Fruit fly (Drosophila melanogaster) whole organism, wandering third instar larva: Measurements from ENCODE around the gene CG18476.

Source experiments
- CG32264 ChIP-seq: fragments of 200-800 bp; sonication (Bioruptor generic); optimal IDR thresholded peaks from 2 replicates; lab custom pipeline; 2016; ENCODE audit warnings: missing biosample characterization, missing genetic modification characterization
- CG9705 ChIP-seq: fragments of 200-800 bp; sonication (Bioruptor generic); optimal IDR thresholded peaks from 2 replicates; lab custom pipeline; 2018; ENCODE audit warnings: missing biosample characterization, mild to moderate bottlenecking, missing genetic modification characterization
- CrebA ChIP-seq: fragments of 200-800 bp; sonication (Bioruptor generic); optimal IDR thresholded peaks from 2 replicates; lab custom pipeline; 2016; ENCODE audit warnings: missing biosample characterization, mild to moderate bottlenecking, missing genetic modification characterization, borderline replicate concordance
- Dfd ChIP-seq: fragments of >200 bp; optimal IDR thresholded peaks from 2 replicates; lab custom pipeline; 2017; ENCODE audit warnings: missing biosample characterization, missing genetic modification characterization
- Dif ChIP-seq: fragments of 200-275, 200-300 bp; sonication (Bioruptor generic); optimal IDR thresholded peaks from 2 replicates; lab custom pipeline; 2018; ENCODE audit warnings: missing biosample characterization, missing genetic modification characterization; ENCODE audit not compliant: partially characterized antibody
- GATAd ChIP-seq: sonication (Bioruptor generic); optimal IDR thresholded peaks from 2 replicates; lab custom pipeline; 2016; ENCODE audit warnings: missing biosample characterization, missing genetic modification characterization
- HLH106 ChIP-seq: fragments of 200-800 bp; optimal IDR thresholded peaks from 3 replicates; lab custom pipeline; 2019; ENCODE audit warnings: missing biosample characterization, mild to moderate bottlenecking, missing genetic modification characterization, moderate library complexity
- Hnf4 ChIP-seq: fragments of 200-800 bp; sonication (Bioruptor generic); optimal IDR thresholded peaks from 2 replicates; lab custom pipeline; 2016; ENCODE audit warnings: missing biosample characterization, mild to moderate bottlenecking, missing genetic modification characterization
- Hr78 ChIP-seq: fragments of >200 bp; optimal IDR thresholded peaks from 2 replicates; lab custom pipeline; 2017; ENCODE audit warnings: missing biosample characterization, missing genetic modification characterization
- Hr83 ChIP-seq: fragments of 200-300 bp; sonication (Bioruptor generic); optimal IDR thresholded peaks from 2 replicates; lab custom pipeline; 2016; ENCODE audit warnings: missing biosample characterization, mild to moderate bottlenecking, missing genetic modification characterization, moderate library complexity; ENCODE audit not compliant: poor library complexity, severe bottlenecking
- Jra ChIP-seq: sonication (Bioruptor generic); optimal IDR thresholded peaks from 2 replicates; lab custom pipeline; 2016; ENCODE audit warnings: missing biosample characterization, missing genetic modification characterization
- Mio ChIP-seq: sonication (Bioruptor generic); optimal IDR thresholded peaks from 2 replicates; lab custom pipeline; 2016; ENCODE audit warnings: missing biosample characterization, missing genetic modification characterization
- Myc ChIP-seq: fragments of >200 bp; optimal IDR thresholded peaks from 2 replicates; lab custom pipeline; 2017
- N ChIP-seq: fragments of >200 bp; optimal IDR thresholded peaks from 2 replicates; lab custom pipeline; 2018; ENCODE audit warnings: missing biosample characterization, missing external identifiers, missing genetic modification characterization
- OdsH ChIP-seq: fragments of 200-800 bp; sonication (Bioruptor generic); optimal IDR thresholded peaks from 2 replicates; lab custom pipeline; 2016; ENCODE audit warnings: missing biosample characterization, mild to moderate bottlenecking, missing genetic modification characterization
- Rel ChIP-seq, 2 experiments: fragments of 200-800 bp; sonication (Bioruptor generic) in 1 of 2; optimal IDR thresholded peaks; 2 replicates in 1 of 2; 3 replicates in 1 of 2; lab custom pipeline; 2016 to 2019; ENCODE audit warnings: mild to moderate bottlenecking in 2 of 2, missing biosample characterization in 2 of 2, missing genetic modification characterization in 2 of 2, moderate library complexity in 1 of 2
- Sp1 ChIP-seq: fragments of 200-800 bp; sonication (Bioruptor generic); optimal IDR thresholded peaks from 3 replicates; lab custom pipeline; 2019; ENCODE audit warnings: missing biosample characterization, mild to moderate bottlenecking, missing genetic modification characterization, moderate library complexity
- Vsx2 ChIP-seq: fragments of 200-300, 225-300 bp; sonication (Bioruptor generic); optimal IDR thresholded peaks from 2 replicates; lab custom pipeline; 2018; ENCODE audit warnings: missing biosample characterization, missing genetic modification characterization; ENCODE audit not compliant: partially characterized antibody
- br ChIP-seq: fragments of 200-800 bp; sonication (Bioruptor generic); optimal IDR thresholded peaks from 2 replicates; lab custom pipeline; 2016; ENCODE audit warnings: missing biosample characterization, missing genetic modification characterization
- brk ChIP-seq: fragments of 200-800 bp; sonication (Bioruptor generic); optimal IDR thresholded peaks from 2 replicates; lab custom pipeline; 2016; ENCODE audit warnings: missing biosample characterization, mild to moderate bottlenecking, missing genetic modification characterization
- dl ChIP-seq, 2 experiments: fragments of 175-275, 200-275 bp in 1 of 2; fragments of 200-275 bp in 1 of 2; sonication (Bioruptor generic); optimal IDR thresholded peaks; lab custom pipeline; 2018; ENCODE audit warnings: mild to moderate bottlenecking in 2 of 2, missing biosample characterization in 2 of 2, missing genetic modification characterization in 2 of 2, moderate library complexity in 2 of 2; ENCODE audit not compliant: partially characterized antibody in 2 of 2, insufficient read depth in 1 of 2
- dmrt93B ChIP-seq: fragments of 200-800 bp; sonication (Bioruptor generic); optimal IDR thresholded peaks from 2 replicates; lab custom pipeline; 2018; ENCODE audit warnings: missing biosample characterization, mild to moderate bottlenecking, missing genetic modification characterization
- dsf ChIP-seq: sonication (Bioruptor generic); optimal IDR thresholded peaks from 2 replicates; lab custom pipeline; 2016; ENCODE audit warnings: missing biosample characterization, missing genetic modification characterization, borderline replicate concordance
- ey ChIP-seq: fragments of 200-800 bp; sonication (Bioruptor generic); optimal IDR thresholded peaks from 2 replicates; lab custom pipeline; 2016; ENCODE audit warnings: missing biosample characterization, missing genetic modification characterization
- foxo ChIP-seq, 2 experiments: fragments of 200-800 bp; sonication (Bioruptor generic); optimal IDR thresholded peaks; 2 replicates in 1 of 2; 3 replicates in 1 of 2; lab custom pipeline; 2016 to 2017; ENCODE audit warnings: missing biosample characterization in 2 of 2, missing genetic modification characterization in 2 of 2
- fru ChIP-seq: fragments of 200-800 bp; sonication (Bioruptor generic); optimal IDR thresholded peaks from 3 replicates; lab custom pipeline; 2016; ENCODE audit warnings: missing biosample characterization, mild to moderate bottlenecking, missing genetic modification characterization
- h ChIP-seq: fragments of 200-800 bp; sonication (Bioruptor generic); optimal IDR thresholded peaks from 3 replicates; lab custom pipeline; 2016; ENCODE audit warnings: missing biosample characterization, mild to moderate bottlenecking, missing genetic modification characterization
- jim ChIP-seq: fragments of 175-275, 200-325 bp; sonication (Bioruptor generic); optimal IDR thresholded peaks from 2 replicates; lab custom pipeline; 2016; ENCODE audit warnings: missing biosample characterization, mild to moderate bottlenecking, missing genetic modification characterization
- lola ChIP-seq: fragments of >200 bp; optimal IDR thresholded peaks from 2 replicates; lab custom pipeline; 2017; ENCODE audit warnings: missing biosample characterization, missing genetic modification characterization
- psq ChIP-seq: fragments of 200-800 bp; sonication (Bioruptor generic); optimal IDR thresholded peaks from 3 replicates; lab custom pipeline; 2017; ENCODE audit warnings: missing biosample characterization, mild to moderate bottlenecking, missing genetic modification characterization, moderate library complexity
- rgr ChIP-seq: fragments of 200-800 bp; sonication (Bioruptor generic); optimal IDR thresholded peaks from 3 replicates; lab custom pipeline; 2016; ENCODE audit warnings: missing biosample characterization, mild to moderate bottlenecking, missing genetic modification characterization
- sage ChIP-seq: fragments of 200-800 bp; sonication (Bioruptor generic); optimal IDR thresholded peaks from 2 replicates; lab custom pipeline; 2016; ENCODE audit warnings: missing biosample characterization, mild to moderate bottlenecking, missing genetic modification characterization
- sv ChIP-seq: fragments of 200-800 bp; sonication (Bioruptor generic); optimal IDR thresholded peaks from 3 replicates; lab custom pipeline; 2016; ENCODE audit warnings: missing biosample characterization, missing genetic modification characterization
- tai ChIP-seq: sonication (Bioruptor generic); optimal IDR thresholded peaks from 2 replicates; lab custom pipeline; 2016; ENCODE audit warnings: missing biosample characterization, missing genetic modification characterization
- usp ChIP-seq: fragments of >200 bp; optimal IDR thresholded peaks from 2 replicates; lab custom pipeline; 2017; ENCODE audit warnings: missing biosample characterization, missing genetic modification characterization

CG18476 gene

dm6 chr3R:11684316-11684715 lies 6.4 kb upstream of the CG18476 start, which contains the start of gene CG6830:
TSS of gene CG6830 (minus strand) at chr3R:11684342.
- no peak for TF ChIP-seq h (GFP tag; lab: Kevin White, UChicago)
- no peak for TF ChIP-seq OdsH (GFP tag; lab: Kevin White, UChicago)
- TF ChIP-seq jim (GFP tag; lab: Kevin White, UChicago): no peak
- no peak for TF ChIP-seq psq (GFP tag; lab: Kevin White, UChicago)
- no peak for TF ChIP-seq sage (GFP tag; lab: Kevin White, UChicago)
- no peak for TF ChIP-seq HLH106 (tag; lab: Kevin White, UChicago)
- TF ChIP-seq dl (GFP tag; optimal IDR thresholded peaks at IDR 0.05; lab: Kevin White, UChicago; ENCODE audit: insufficient read depth in 1 of 2, partially characterized antibody in 2 of 2): no peak
- TF ChIP-seq fru: no peak
- TF ChIP-seq Hnf4 (GFP tag; lab: Kevin White, UChicago): no peak
- TF ChIP-seq CG9705 (GFP tag; lab: Kevin White, UChicago): no peak
- no peak for TF ChIP-seq GATAd
- no peak for TF ChIP-seq lola (GFP tag; lab: Kevin White, UChicago)

dm6 chr3R:11683675-11684074 lies 5.8 kb upstream of the CG18476 start:
- TF ChIP-seq fru (no peak), Sp1 (GFP tag; lab: Kevin White, UChicago) (peak; percentile 14), Rel (GFP tag; optimal IDR thresholded peaks at IDR 0.05; lab: Kevin White, UChicago) (no peak), Rel (tag; optimal IDR thresholded peaks at IDR 0.05; lab: Kevin White, UChicago) (peak; percentile 31)

- no peak for TF ChIP-seq br (GFP tag; lab: Kevin White, UChicago)
- TF ChIP-seq GATAd: no peak
- TF ChIP-seq Jra (GFP tag; lab: Kevin White, UChicago): peak; percentile 46
- peak; percentile 0 for TF ChIP-seq ey (GFP tag; lab: Kevin White, UChicago)
- no peak for TF ChIP-seq N (GFP tag; lab: Kevin White, UChicago)
- peak; percentile 24 for TF ChIP-seq OdsH (GFP tag; lab: Kevin White, UChicago)
- TF ChIP-seq Vsx2 (GFP tag; lab: Kevin White, UChicago): no peak
- TF ChIP-seq h (GFP tag; lab: Kevin White, UChicago): peak; percentile 36
- no peak for TF ChIP-seq dl (GFP tag; optimal IDR thresholded peaks at IDR 0.05; lab: Kevin White, UChicago; ENCODE audit: insufficient read depth in 1 of 2, partially characterized antibody in 2 of 2)
- peak; percentile 40 for TF ChIP-seq Sp1 (GFP tag; lab: Kevin White, UChicago)
- no peak for TF ChIP-seq Rel (GFP tag; optimal IDR thresholded peaks at IDR 0.05; lab: Kevin White, UChicago)
- TF ChIP-seq Rel (tag; optimal IDR thresholded peaks at IDR 0.05; lab: Kevin White, UChicago): peak; percentile 64
- peak; percentile 28 for TF ChIP-seq Hr83 (GFP tag; lab: Kevin White, UChicago)
- TF ChIP-seq Hr78: no peak
- TF ChIP-seq Dfd (GFP tag; lab: Kevin White, UChicago): no peak
- TF ChIP-seq Hnf4 (GFP tag; lab: Kevin White, UChicago): peak; percentile 44
- no peak for TF ChIP-seq CG32264
- TF ChIP-seq tai: no peak
- TF ChIP-seq dsf (GFP tag; lab: Kevin White, UChicago): no peak
- no peak for TF ChIP-seq brk (GFP tag; lab: Kevin White, UChicago)
- no peak for TF ChIP-seq CrebA
- TF ChIP-seq psq (GFP tag; lab: Kevin White, UChicago): peak; percentile 23
- no peak for TF ChIP-seq dmrt93B
- peak; percentile 29 for TF ChIP-seq rgr (GFP tag; lab: Kevin White, UChicago)
Measured at dm6 chr3R:11679513-11679912, 1.6 kb upstream of the CG18476 start, which contains the start of the genes Taf12 and Ho. TSS of gene Taf12 (minus strand) at chr3R:11679690. TSS of gene Ho (plus strand) at chr3R:11679743.

dm6 chr3R:11673955-11674663 lies 3.8 kb downstream of the CG18476 start, which contains the start of gene CG14715:
TSS of gene CG14715 (plus strand) at chr3R:11674221.
- TF ChIP-seq sage (GFP tag; lab: Kevin White, UChicago): no peak
- TF ChIP-seq brk (GFP tag; lab: Kevin White, UChicago): no peak
- TF ChIP-seq ey (GFP tag; lab: Kevin White, UChicago): peak; percentile 49
- no peak for TF ChIP-seq Myc (lab: Kevin White, UChicago)
- no peak for TF ChIP-seq Hr83 (GFP tag; lab: Kevin White, UChicago)
- no peak for TF ChIP-seq CrebA
- TF ChIP-seq Mio (GFP tag; lab: Kevin White, UChicago): no peak
- peak in 1 of 2 experiments; percentile 54 for TF ChIP-seq foxo (GFP tag; optimal IDR thresholded peaks at IDR 0.05; lab: Kevin White, UChicago)
- TF ChIP-seq dmrt93B: no peak
- TF ChIP-seq OdsH (GFP tag; lab: Kevin White, UChicago): peak; percentile 28
- no peak for TF ChIP-seq Hnf4 (GFP tag; lab: Kevin White, UChicago)
- no peak for TF ChIP-seq CG9705 (GFP tag; lab: Kevin White, UChicago)
- TF ChIP-seq Dfd (GFP tag; lab: Kevin White, UChicago): no peak
- TF ChIP-seq CG32264: no peak
- TF ChIP-seq jim (GFP tag; lab: Kevin White, UChicago): no peak
- TF ChIP-seq Dif (GFP tag; lab: Kevin White, UChicago): no peak
- TF ChIP-seq Sp1 (GFP tag; lab: Kevin White, UChicago): peak; percentile 16
- no peak for TF ChIP-seq psq (GFP tag; lab: Kevin White, UChicago)
- TF ChIP-seq HLH106 (tag; lab: Kevin White, UChicago): peak; percentile 18
- TF ChIP-seq dl (GFP tag; optimal IDR thresholded peaks at IDR 0.05; lab: Kevin White, UChicago; ENCODE audit: insufficient read depth in 1 of 2, partially characterized antibody in 2 of 2): no peak
- no peak for TF ChIP-seq Rel (GFP tag; optimal IDR thresholded peaks at IDR 0.05; lab: Kevin White, UChicago)
- TF ChIP-seq Rel (tag; optimal IDR thresholded peaks at IDR 0.05; lab: Kevin White, UChicago): peak; percentile 1
- no peak for TF ChIP-seq Jra (GFP tag; lab: Kevin White, UChicago)
- no peak for TF ChIP-seq lola (GFP tag; lab: Kevin White, UChicago)
- no peak for TF ChIP-seq Hr78
- TF ChIP-seq sv (GFP tag; lab: Kevin White, UChicago): no peak
- no peak for TF ChIP-seq Vsx2 (GFP tag; lab: Kevin White, UChicago)
- TF ChIP-seq tai: no peak
- no peak for TF ChIP-seq usp (GFP tag; lab: Kevin White, UChicago)
- TF ChIP-seq GATAd: no peak
- TF ChIP-seq dsf (GFP tag; lab: Kevin White, UChicago): no peak
- TF ChIP-seq rgr (GFP tag; lab: Kevin White, UChicago): peak; percentile 46
- no peak for TF ChIP-seq N (GFP tag; lab: Kevin White, UChicago)
